Fruit fly (Drosophila melanogaster) whole organism, pupa: ENCODE data around the gene CG4297.

Source experiments
- CG10348 ChIP-seq: fragments of 200-800 bp; sonication (Bioruptor generic); IDR thresholded peaks from 2 replicates; pipeline ENCODE4 v1.3.6; 2022; ENCODE audit warnings: missing biosample characterization, missing genetic modification characterization
- CG12605 ChIP-seq: fragments of 200-800 bp; sonication (Bioruptor generic); IDR thresholded peaks from 2 replicates; pipeline ENCODE4 v1.3.6; 2022; ENCODE audit warnings: missing biosample characterization, missing genetic modification characterization
- CG13204 ChIP-seq: fragments of 200-800 bp; sonication (Bioruptor generic); optimal IDR thresholded peaks from 2 replicates; lab custom pipeline; 2018; ENCODE audit warnings: missing biosample characterization, mild to moderate bottlenecking, missing genetic modification characterization, moderate library complexity
- CG32121 ChIP-seq: fragments of 200-800 bp; sonication (Bioruptor generic); IDR thresholded peaks from 2 replicates; pipeline ENCODE4 v1.3.6; 2022; ENCODE audit warnings: missing biosample characterization, missing genetic modification characterization
- CG4496 ChIP-seq: fragments of 200-800 bp; sonication (Bioruptor generic); IDR thresholded peaks from 3 replicates; pipeline ENCODE4 v1.3.6; 2022; ENCODE audit warnings: missing biosample characterization, missing genetic modification characterization
- D1 ChIP-seq: fragments of 200-800 bp; sonication (Bioruptor generic); optimal IDR thresholded peaks from 2 replicates; lab custom pipeline; 2018; ENCODE audit warnings: missing biosample characterization, mild to moderate bottlenecking, missing genetic modification characterization, moderate library complexity
- EcR ChIP-seq: fragments of 200-800 bp; sonication (Bioruptor generic); optimal IDR thresholded peaks from 3 replicates; lab custom pipeline; 2019; ENCODE audit warnings: missing biosample characterization, missing genetic modification characterization, mild to moderate bottlenecking, moderate library complexity, missing genetic modification reagents
- Ets98B ChIP-seq: fragments of 200-800 bp; sonication (Bioruptor generic); IDR thresholded peaks from 2 replicates; pipeline ENCODE4 v1.3.6; 2022; ENCODE audit warnings: missing biosample characterization, missing genetic modification characterization
- Snoo ChIP-seq: fragments of 200-800 bp; sonication (Bioruptor generic); optimal IDR thresholded peaks from 3 replicates; lab custom pipeline; 2017; ENCODE audit warnings: missing biosample characterization, mild to moderate bottlenecking, missing genetic modification characterization, inconsistent platforms

dm6 chr2L:514124-514818 is 42.3 kb upstream of the CG4297 start:
- TF ChIP-seq CG4496 (GFP tag; lab: Robert Waterston, UW): no peak
- no peak for TF ChIP-seq D1
- TF ChIP-seq EcR (GFP tag; lab: Kevin White, UChicago): no peak
- no peak for TF ChIP-seq CG13204 (GFP tag; lab: Kevin White, UChicago)
- no peak for TF ChIP-seq CG12605
- no peak for TF ChIP-seq CG10348
- no peak for TF ChIP-seq CG32121 (GFP tag; lab: Robert Waterston, UW)
- no peak for TF ChIP-seq Ets98B (GFP tag; lab: Robert Waterston, UW)
- no peak for TF ChIP-seq Snoo
